ENCODE assay signal across 3 worm cellular contexts in genomic region chrX:10145011-10145410, ce11.
A peak's percentile ranks its signal among the peaks of the same experiment; 100 is the strongest.
TF ChIP-seq lines count a peak whose summit lies in the region.

No protein-coding gene starts in this region.

TF ChIP-seq in whole organism, L1 larva, 84 proteins besides CTCF, POLR2A, EP300 and RAD21 (continued from another document and continues in another):
- TF ChIP-seq Y116A8C.19 (tag; optimal IDR thresholded peaks at IDR 0.05; lab: Kevin White, UChicago; ENCODE audit: borderline replicate concordance) (no peak), fkh-10 (GFP tag; optimal IDR thresholded peaks at IDR 0.05; lab: Kevin White, UChicago) (peak; percentile 11), mep-1 (tag; optimal IDR thresholded peaks at IDR 0.05; lab: Kevin White, UChicago) (peak; percentile 53), dpl-1 (GFP tag; optimal IDR thresholded peaks at IDR 0.05; lab: Kevin White, UChicago) (no peak), dsc-1 (tag; optimal IDR thresholded peaks at IDR 0.05; lab: Kevin White, UChicago) (peak; percentile 75), blmp-1 (tag; optimal IDR thresholded peaks at IDR 0.05; lab: Kevin White, UChicago) (no peak), ces-1 (GFP tag; optimal IDR thresholded peaks at IDR 0.05; lab: Kevin White, UChicago) (no peak), fkh-4 (tag; optimal IDR thresholded peaks at IDR 0.05; lab: Kevin White, UChicago; ENCODE audit: borderline replicate concordance) (no peak), sup-37 (GFP tag; optimal IDR thresholded peaks at IDR 0.05; lab: Kevin White, UChicago) (peak; percentile 1), ama-1 (optimal IDR thresholded peaks at IDR 0.05; lab: Kevin White, UChicago) (no peak), pqm-1 (tag; optimal IDR thresholded peaks at IDR 0.05; lab: Kevin White, UChicago) (no peak), swsn-7 (tag; optimal IDR thresholded peaks at IDR 0.05; lab: Kevin White, UChicago) (peak; percentile 66), jun-1 (tag; optimal IDR thresholded peaks at IDR 0.05; lab: Kevin White, UChicago) (peak; percentile 29), mdl-1 (tag; optimal IDR thresholded peaks at IDR 0.05; lab: Kevin White, UChicago) (peak in 1 of 2 experiments; percentile 10), ceh-82 (tag; optimal IDR thresholded peaks at IDR 0.05; lab: Kevin White, UChicago) (peak in 2 of 3 experiments; percentile 22 to 35), skn-1 (tag; optimal IDR thresholded peaks at IDR 0.05; lab: Kevin White, UChicago) (peak; percentile 32), nhr-19 (GFP tag; conservative IDR thresholded peaks at IDR 0.05; lab: Robert Waterston, UW) (peak; percentile 74), nhr-237 (tag; optimal IDR thresholded peaks at IDR 0.05; lab: Kevin White, UChicago) (no peak), tlp-1 (tag; optimal IDR thresholded peaks at IDR 0.05; lab: Kevin White, UChicago) (no peak), lin-35 (GFP tag; optimal IDR thresholded peaks at IDR 0.05; lab: Kevin White, UChicago) (peak; percentile 14 to 62), alr-1 (tag; optimal IDR thresholded peaks at IDR 0.05; lab: Kevin White, UChicago; ENCODE audit: borderline replicate concordance) (no peak), rnt-1 (tag; optimal IDR thresholded peaks at IDR 0.05; lab: Kevin White, UChicago) (peak; percentile 51), pax-3 (tag; optimal IDR thresholded peaks at IDR 0.05; lab: Kevin White, UChicago) (peak; percentile 1), ets-5 (GFP tag; IDR thresholded peaks at IDR 0.05; lab: Robert Waterston, UW) (no peak), unc-86 (tag; optimal IDR thresholded peaks at IDR 0.05; lab: Kevin White, UChicago) (peak; percentile 8), nhr-90 (tag; optimal IDR thresholded peaks at IDR 0.05; lab: Kevin White, UChicago; ENCODE audit: poor library complexity) (peak; percentile 80), nhr-76 (tag; optimal IDR thresholded peaks at IDR 0.05; lab: Kevin White, UChicago) (no peak), ceh-90 (tag; optimal IDR thresholded peaks at IDR 0.05; lab: Kevin White, UChicago) (no peak), unc-62 (GFP tag; optimal IDR thresholded peaks at IDR 0.05; lab: Kevin White, UChicago) (no peak), C04F5.9 (tag; optimal IDR thresholded peaks at IDR 0.05; lab: Kevin White, UChicago) (no peak), mab-9 (GFP tag; IDR thresholded peaks at IDR 0.05; lab: Robert Waterston, UW) (no peak), ceh-8 (GFP tag; optimal IDR thresholded peaks at IDR 0.05; lab: Kevin White, UChicago) (peak; percentile 6), fos-1 (tag; optimal IDR thresholded peaks at IDR 0.05; lab: Kevin White, UChicago) (peak; percentile 31), hlh-17 (GFP tag; optimal IDR thresholded peaks at IDR 0.05; lab: Kevin White, UChicago; ENCODE audit: borderline replicate concordance) (no peak), mef-2 (tag; optimal IDR thresholded peaks at IDR 0.05; lab: Kevin White, UChicago) (no peak), lin-14 (GFP tag; optimal IDR thresholded peaks at IDR 0.05; lab: Kevin White, UChicago) (peak; percentile 71), nhr-12 (tag; optimal IDR thresholded peaks at IDR 0.05; lab: Kevin White, UChicago) (no peak), ceh-63 (GFP tag; optimal IDR thresholded peaks at IDR 0.05; lab: Kevin White, UChicago) (no peak), aha-1 (tag; optimal IDR thresholded peaks at IDR 0.05; lab: Kevin White, UChicago) (no peak), fkh-8 (tag; optimal IDR thresholded peaks at IDR 0.05; lab: Kevin White, UChicago) (no peak), xbp-1 (tag; optimal IDR thresholded peaks at IDR 0.05; lab: Kevin White, UChicago) (peak; percentile 60), aly-2 (tag; optimal IDR thresholded peaks at IDR 0.05; lab: Kevin White, UChicago) (no peak), C34B4.2 (tag; optimal IDR thresholded peaks at IDR 0.05; lab: Kevin White, UChicago) (no peak), lin-13 (GFP tag; optimal IDR thresholded peaks at IDR 0.05; lab: Kevin White, UChicago) (no peak)

TF ChIP-seq in whole organism, L3 larva, 47 proteins besides CTCF, POLR2A, EP300 and RAD21 (continued from another document):
- TF ChIP-seq fos-1 (tag; optimal IDR thresholded peaks at IDR 0.05; lab: Kevin White, UChicago), result no peak
- peak; percentile 91 for TF ChIP-seq hmg-11 (tag; optimal IDR thresholded peaks at IDR 0.05; lab: Kevin White, UChicago)
- no peak for TF ChIP-seq fkh-2 (tag; optimal IDR thresholded peaks at IDR 0.05; lab: Kevin White, UChicago)
- no peak for TF ChIP-seq R02D3.7 (tag; optimal IDR thresholded peaks at IDR 0.05; lab: Kevin White, UChicago)
- peak; percentile 35 for TF ChIP-seq nhr-25 (tag; optimal IDR thresholded peaks at IDR 0.05; lab: Kevin White, UChicago)
- no peak for TF ChIP-seq unc-39 (tag; optimal IDR thresholded peaks at IDR 0.05; lab: Kevin White, UChicago)
- no peak for TF ChIP-seq ztf-4 (tag; optimal IDR thresholded peaks at IDR 0.05; lab: Kevin White, UChicago)
- peak; percentile 47 for TF ChIP-seq pha-4 (tag; optimal IDR thresholded peaks at IDR 0.05; lab: Kevin White, UChicago)
- TF ChIP-seq nhr-76 (tag; optimal IDR thresholded peaks at IDR 0.05; lab: Kevin White, UChicago), result no peak
- no peak for TF ChIP-seq ceh-16 (tag; optimal IDR thresholded peaks at IDR 0.05; lab: Kevin White, UChicago)
- TF ChIP-seq nhr-43 (tag; optimal IDR thresholded peaks at IDR 0.05; lab: Kevin White, UChicago; ENCODE audit: poor library complexity, severe bottlenecking), result peak; percentile 81
- peak; percentile 60 for TF ChIP-seq lsy-12 (tag; optimal IDR thresholded peaks at IDR 0.05; lab: Kevin White, UChicago)
- TF ChIP-seq sea-2 (GFP tag; optimal IDR thresholded peaks at IDR 0.05; lab: Kevin White, UChicago), result no peak
- no peak for TF ChIP-seq mml-1 (tag; optimal IDR thresholded peaks at IDR 0.05; lab: Kevin White, UChicago)
- TF ChIP-seq tbx-2 (tag; optimal IDR thresholded peaks at IDR 0.05; lab: Kevin White, UChicago), result peak; percentile 55
- TF ChIP-seq ZK546.5 (tag; optimal IDR thresholded peaks at IDR 0.05; lab: Kevin White, UChicago), result no peak
- no peak for TF ChIP-seq eor-1 (tag; optimal IDR thresholded peaks at IDR 0.05; lab: Kevin White, UChicago)
- TF ChIP-seq ceh-9 (tag; optimal IDR thresholded peaks at IDR 0.05; lab: Kevin White, UChicago), result no peak
- TF ChIP-seq nfya-1 (tag; optimal IDR thresholded peaks at IDR 0.05; lab: Kevin White, UChicago; ENCODE audit: insufficient read depth), result peak; percentile 49
- TF ChIP-seq egl-27 (tag; optimal IDR thresholded peaks at IDR 0.05; lab: Kevin White, UChicago), result no peak
- no peak for TF ChIP-seq ztf-11 (tag; optimal IDR thresholded peaks at IDR 0.05; lab: Kevin White, UChicago)
- no peak for TF ChIP-seq nhr-67 (tag; optimal IDR thresholded peaks at IDR 0.05; lab: Kevin White, UChicago)
- TF ChIP-seq jun-1 (tag; optimal IDR thresholded peaks at IDR 0.05; lab: Kevin White, UChicago), result peak; percentile 25
- no peak for TF ChIP-seq nhr-12 (tag; optimal IDR thresholded peaks at IDR 0.05; lab: Kevin White, UChicago)
- no peak for TF ChIP-seq snpc-4 (tag; optimal IDR thresholded peaks at IDR 0.05; lab: Kevin White, UChicago)
- no peak for TF ChIP-seq nhr-11 (tag; optimal IDR thresholded peaks at IDR 0.05; lab: Kevin White, UChicago)
- peak; percentile 23 for TF ChIP-seq ceh-28 (tag; optimal IDR thresholded peaks at IDR 0.05; lab: Kevin White, UChicago)

TF ChIP-seq in whole organism, young adult, 124 proteins besides CTCF, POLR2A, EP300 and RAD21 (continued from another document and continues in another):
- TF ChIP-seq him-1 (tag; optimal IDR thresholded peaks at IDR 0.05; lab: Kevin White, UChicago) (peak; percentile 89), pbrm-1 (GFP tag; IDR thresholded peaks at IDR 0.05; lab: Robert Waterston, UW) (peak; percentile 86), ceh-79 (tag; optimal IDR thresholded peaks at IDR 0.05; lab: Kevin White, UChicago) (no peak), B0035.1 (tag; optimal IDR thresholded peaks at IDR 0.05; lab: Kevin White, UChicago) (no peak), T07F8.4 (tag; optimal IDR thresholded peaks at IDR 0.05; lab: Kevin White, UChicago) (peak; percentile 65), K12H6.12 (tag; optimal IDR thresholded peaks at IDR 0.05; lab: Kevin White, UChicago) (peak; percentile 67), F10E7.11 (tag; optimal IDR thresholded peaks at IDR 0.05; lab: Kevin White, UChicago) (no peak), nhr-179 (tag; optimal IDR thresholded peaks at IDR 0.05; lab: Kevin White, UChicago) (peak; percentile 70), hsf-1 (GFP tag; IDR thresholded peaks at IDR 0.05; lab: Robert Waterston, UW) (no peak), K11D2.4 (GFP tag; IDR thresholded peaks at IDR 0.05; lab: Robert Waterston, UW) (peak; percentile 64), Y56A3A.18 (GFP tag; IDR thresholded peaks at IDR 0.05; lab: Robert Waterston, UW) (peak; percentile 87), ZK185.1 (tag; optimal IDR thresholded peaks at IDR 0.05; lab: Kevin White, UChicago; ENCODE audit: poor library complexity, severe bottlenecking) (peak; percentile 55), zim-3 (tag; optimal IDR thresholded peaks at IDR 0.05; lab: Kevin White, UChicago) (peak; percentile 51), lin-54 (GFP tag; optimal IDR thresholded peaks at IDR 0.05; lab: Kevin White, UChicago) (peak; percentile 55), lin-26 (GFP tag; IDR thresholded peaks at IDR 0.05; lab: Robert Waterston, UW) (peak; percentile 94), ceh-58 (GFP tag; IDR thresholded peaks at IDR 0.05; lab: Robert Waterston, UW) (0 out of 2 replicates have a peak, but pooled peaks have one; percentile 59), unc-130 (GFP tag; optimal IDR thresholded peaks at IDR 0.05; lab: Kevin White, UChicago) (peak; percentile 47), let-607 (tag; optimal IDR thresholded peaks at IDR 0.05; lab: Kevin White, UChicago) (peak; percentile 31 to 53), hrde-1 (tag; optimal IDR thresholded peaks at IDR 0.05; lab: Kevin White, UChicago; ENCODE audit: borderline replicate concordance) (peak; percentile 73), Y53F4B.3 (GFP tag; IDR thresholded peaks at IDR 0.05; lab: Robert Waterston, UW) (peak; percentile 75; the same call in 1 of the 2 replicates), ama-1 (optimal IDR thresholded peaks at IDR 0.05; lab: Kevin White, UChicago) (no peak), ama-1 (GFP tag; optimal IDR thresholded peaks at IDR 0.05; lab: Kevin White, UChicago) (peak; percentile 62 to 75), akir-1 (GFP tag; optimal IDR thresholded peaks at IDR 0.05; lab: Kevin White, UChicago) (no peak), F55B11.4 (tag; optimal IDR thresholded peaks at IDR 0.05; lab: Kevin White, UChicago; ENCODE audit: borderline replicate concordance, insufficient read depth) (no peak), ekl-4 (GFP tag; IDR thresholded peaks at IDR 0.05; lab: Robert Waterston, UW) (no peak), hmg-20 (GFP tag; IDR thresholded peaks at IDR 0.05; lab: Robert Waterston, UW) (0 out of 2 replicates have a peak, but pooled peaks have one; percentile 63), F52B5.7 (tag; optimal IDR thresholded peaks at IDR 0.05; lab: Kevin White, UChicago) (peak; percentile 63), cebp-2 (GFP tag; IDR thresholded peaks at IDR 0.05; lab: Robert Waterston, UW) (0 out of 2 replicates have a peak, but pooled peaks have one; percentile 73), aptf-3 (GFP tag; IDR thresholded peaks at IDR 0.05; lab: Robert Waterston, UW) (0 out of 2 replicates have a peak, but pooled peaks have one; percentile 38), ceh-100 (GFP tag; IDR thresholded peaks at IDR 0.05; lab: Robert Waterston, UW) (peak; percentile 48; the same call in 1 of the 2 replicates), sea-2 (GFP tag; IDR thresholded peaks at IDR 0.05; lab: Robert Waterston, UW) (peak; percentile 80; the same call in 1 of the 2 replicates), C06A6.2 (GFP tag; conservative IDR thresholded peaks at IDR 0.05; lab: Robert Waterston, UW) (0 out of 2 replicates have a peak, but pooled peaks have one; percentile 29), rpc-1 (optimal IDR thresholded peaks at IDR 0.05; lab: Kevin White, UChicago) (peak; percentile 89), rpc-1 (tag; optimal IDR thresholded peaks at IDR 0.05; lab: Kevin White, UChicago) (peak; percentile 89), F23B12.7 (tag; optimal IDR thresholded peaks at IDR 0.05; lab: Kevin White, UChicago; ENCODE audit: insufficient read depth) (peak; percentile 1), snpc-1.3 (tag; optimal IDR thresholded peaks at IDR 0.05; lab: Kevin White, UChicago; ENCODE audit: insufficient read depth) (peak; percentile 73), egl-18 (GFP tag; IDR thresholded peaks at IDR 0.05; lab: Robert Waterston, UW) (no peak), B0019.2 (GFP tag; conservative IDR thresholded peaks at IDR 0.05; lab: Robert Waterston, UW) (0 out of 2 replicates have a peak, but pooled peaks have one; percentile 11), nhr-80 (tag; optimal IDR thresholded peaks at IDR 0.05; lab: Kevin White, UChicago) (peak; percentile 16), madf-6 (GFP tag; IDR thresholded peaks at IDR 0.05; lab: Robert Waterston, UW) (no peak; the same call in 1 of the 2 replicates), Y95B8A.8 (GFP tag; IDR thresholded peaks at IDR 0.05; lab: Robert Waterston, UW) (0 out of 2 replicates have a peak, but pooled peaks have one; percentile 21), ztf-18 (tag; optimal IDR thresholded peaks at IDR 0.05; lab: Kevin White, UChicago) (peak; percentile 60), rcor-1 (GFP tag; IDR thresholded peaks at IDR 0.05; lab: Robert Waterston, UW) (peak; percentile 74), ztf-28 (GFP tag; IDR thresholded peaks at IDR 0.05; lab: Robert Waterston, UW) (peak; percentile 72), bed-2 (GFP tag; IDR thresholded peaks at IDR 0.05; lab: Robert Waterston, UW) (no peak), let-526 (GFP tag; IDR thresholded peaks at IDR 0.05; lab: Robert Waterston, UW) (no peak), F57C9.4 (tag; optimal IDR thresholded peaks at IDR 0.05; lab: Kevin White, UChicago) (no peak), snpc-1.1 (tag; optimal IDR thresholded peaks at IDR 0.05; lab: Kevin White, UChicago; ENCODE audit: insufficient read depth) (no peak), T26A5.8 (tag; optimal IDR thresholded peaks at IDR 0.05; lab: Kevin White, UChicago) (peak; percentile 53), nhr-120 (GFP tag; IDR thresholded peaks at IDR 0.05; lab: Robert Waterston, UW) (no peak), ztf-26 (tag; optimal IDR thresholded peaks at IDR 0.05; lab: Kevin White, UChicago) (peak; percentile 28), dpl-1 (GFP tag; optimal IDR thresholded peaks at IDR 0.05; lab: Kevin White, UChicago) (no peak), mes-4 (tag; optimal IDR thresholded peaks at IDR 0.05; lab: Kevin White, UChicago) (peak; percentile 37), snpc-3.4 (tag; optimal IDR thresholded peaks at IDR 0.05; lab: Kevin White, UChicago) (peak; percentile 69), xnd-1 (tag; optimal IDR thresholded peaks at IDR 0.05; lab: Kevin White, UChicago) (no peak), Y53G8AR.9 (GFP tag; conservative IDR thresholded peaks at IDR 0.05; lab: Robert Waterston, UW) (no peak), sdz-38 (tag; optimal IDR thresholded peaks at IDR 0.05; lab: Kevin White, UChicago) (no peak), hlh-26 (GFP tag; conservative IDR thresholded peaks at IDR 0.05; lab: Robert Waterston, UW) (no peak), unc-62 (GFP tag; optimal IDR thresholded peaks at IDR 0.05; lab: Kevin White, UChicago) (no peak), lag-1 (GFP tag; IDR thresholded peaks at IDR 0.05; lab: Robert Waterston, UW) (no peak), lsy-27 (tag; optimal IDR thresholded peaks at IDR 0.05; lab: Kevin White, UChicago; ENCODE audit: borderline replicate concordance, insufficient read depth) (peak; percentile 56), ztf-22 (GFP tag; optimal IDR thresholded peaks at IDR 0.05; lab: Kevin White, UChicago) (no peak), snpc-4 (GFP tag; optimal IDR thresholded peaks at IDR 0.05; lab: Kevin White, UChicago) (peak; percentile 74), snpc-4 (tag; optimal IDR thresholded peaks at IDR 0.05; lab: Kevin White, UChicago) (peak in 3 of 4 experiments; percentile 44 to 69 (median 48)), ets-4 (GFP tag; optimal IDR thresholded peaks at IDR 0.05; lab: Kevin White, UChicago) (no peak), ceh-27 (GFP tag; optimal IDR thresholded peaks at IDR 0.05; lab: Kevin White, UChicago) (peak; percentile 63), ceh-91 (GFP tag; IDR thresholded peaks at IDR 0.05; lab: Robert Waterston, UW) (no peak), tbx-9 (tag; optimal IDR thresholded peaks at IDR 0.05; lab: Kevin White, UChicago; ENCODE audit: borderline replicate concordance) (no peak)
